Worm (Caenorhabditis elegans) whole organism, L4 larva: ENCODE data around the gene C45G7.13.

Experiments used
- aly-2 ChIP-seq: sonication (generic microtip); optimal IDR thresholded peaks from 2 replicates; lab custom pipeline; 2018; ENCODE audit warnings: missing biosample characterization, missing genetic modification characterization
- ceh-20 ChIP-seq: fragments of 200-800 bp; sonication (Bioruptor generic); IDR thresholded peaks from 2 replicates; pipeline ENCODE4 v1.3.6; 2022; ENCODE audit warnings: missing genetic modification reagents, missing genetic modification characterization, missing compliant biosample characterization
- daf-16 ChIP-seq, 3 experiments: sonication (generic microtip); optimal IDR thresholded peaks; 2 replicates each; lab custom pipeline; 2016 to 2017; ENCODE audit warnings: missing genetic modification characterization in 3 of 3, missing genetic modification reagents in 3 of 3, mild to moderate bottlenecking in 2 of 3, missing compliant biosample characterization in 2 of 3, missing biosample characterization in 1 of 3, moderate library complexity in 1 of 3
- lin-15B ChIP-seq: fragments of 150-350 bp; sonication (generic microtip); optimal IDR thresholded peaks from 3 replicates; lab custom pipeline; 2014; ENCODE audit warnings: missing biosample characterization, missing genetic modification characterization
- nhr-6 ChIP-seq: fragments of 150-350 bp; optimal IDR thresholded peaks from 2 replicates; lab custom pipeline; 2014; ENCODE audit warnings: missing biosample characterization, missing genetic modification characterization
- pqm-1 ChIP-seq: sonication (generic microtip); optimal IDR thresholded peaks from 2 replicates; lab custom pipeline; 2017; ENCODE audit warnings: missing biosample characterization, missing genetic modification characterization
- snpc-4 ChIP-seq: fragments of 150-350 bp; optimal IDR thresholded peaks from 2 replicates; lab custom pipeline; 2014; ENCODE audit warnings: missing biosample characterization, missing genetic modification characterization
- tra-1 ChIP-seq: fragments of 200-800 bp; sonication (Bioruptor generic); IDR thresholded peaks from 2 replicates; pipeline ENCODE4 v1.3.6; 2022; ENCODE audit warnings: missing genetic modification reagents, missing genetic modification characterization, missing compliant biosample characterization
- ztf-11 ChIP-seq: fragments of 150-350 bp; optimal IDR thresholded peaks from 2 replicates; lab custom pipeline; 2014; ENCODE audit warnings: missing biosample characterization, missing genetic modification characterization

ce11 chrIV:2451233-2451632 is at the start of gene C45G7.13:
- TF ChIP-seq tra-1, result no peak
- no peak for TF ChIP-seq ceh-20 (GFP tag; lab: Robert Waterston, UW)
- no peak for TF ChIP-seq pqm-1 (tag; lab: Kevin White, UChicago)
- TF ChIP-seq lin-15B (tag; lab: Kevin White, UChicago), result no peak
- TF ChIP-seq daf-16 (GFP tag; optimal IDR thresholded peaks at IDR 0.05; lab: Kevin White, UChicago), result no peak
- TF ChIP-seq daf-16 (tag; optimal IDR thresholded peaks at IDR 0.05; lab: Kevin White, UChicago), result no peak
- TF ChIP-seq ztf-11 (tag; lab: Kevin White, UChicago), result no peak
- no peak for TF ChIP-seq aly-2
- no peak for TF ChIP-seq nhr-6 (tag; lab: Kevin White, UChicago)
- TF ChIP-seq snpc-4 (tag; lab: Kevin White, UChicago), result no peak
